Worm (Caenorhabditis elegans) whole organism, L4 larva: Measurements from ENCODE around the gene set-24.

Source experiments
- ZK337.2 ChIP-seq: fragments of 200-800 bp; sonication (Bioruptor generic); IDR thresholded peaks from 2 replicates; pipeline ENCODE4 v1.3.6; 2022; ENCODE audit warnings: missing genetic modification reagents, missing genetic modification characterization, missing compliant biosample characterization
- ceh-20 ChIP-seq: fragments of 200-800 bp; sonication (Bioruptor generic); IDR thresholded peaks from 2 replicates; pipeline ENCODE4 v1.3.6; 2022; ENCODE audit warnings: missing genetic modification reagents, missing genetic modification characterization, missing compliant biosample characterization
- ceh-82 ChIP-seq: sonication (generic microtip); optimal IDR thresholded peaks from 2 replicates; lab custom pipeline; 2017; ENCODE audit warnings: missing biosample characterization, missing genetic modification characterization
- dpl-1 ChIP-seq: fragments of 150-350 bp; optimal IDR thresholded peaks from 2 replicates; lab custom pipeline; 2014; ENCODE audit warnings: missing biosample characterization, missing genetic modification reagents, missing genetic modification characterization
- lim-7 ChIP-seq: fragments of 200-800 bp; sonication (Bioruptor generic); IDR thresholded peaks from 2 replicates; pipeline ENCODE4 v1.3.6; 2022; ENCODE audit warnings: missing genetic modification characterization, missing compliant biosample characterization
- nhr-237 ChIP-seq: sonication (generic microtip); optimal IDR thresholded peaks from 2 replicates; lab custom pipeline; 2017; ENCODE audit warnings: missing biosample characterization, missing genetic modification characterization
- pha-4 ChIP-seq, 2 experiments: fragments of 150-350 bp in 1 of 2; fragments of 200-800 bp in 1 of 2; sonication (Bioruptor generic) in 1 of 2; IDR thresholded peaks in 1 of 2; optimal IDR thresholded peaks in 1 of 2; 2 replicates each; pipeline versions ENCODE4 v1.3.6 to Lab custom; 2014 to 2022; ENCODE audit warnings: missing genetic modification characterization in 2 of 2, missing genetic modification reagents in 2 of 2, missing biosample characterization in 1 of 2, missing compliant biosample characterization in 1 of 2
- unc-39 ChIP-seq: sonication (generic microtip); optimal IDR thresholded peaks from 2 replicates; lab custom pipeline; 2017; ENCODE audit warnings: missing biosample characterization, missing genetic modification characterization
- unc-62 ChIP-seq, 3 experiments: fragments of 150-350 bp in 1 of 3; sonication (generic microtip); optimal IDR thresholded peaks in 2 of 3; peaks in 1 of 3; 1 replicate in 1 of 3; 2 replicates in 2 of 3; lab custom pipeline; 2014 to 2017; ENCODE audit warnings: missing biosample characterization in 3 of 3, missing genetic modification characterization in 3 of 3, missing genetic modification reagents in 3 of 3, missing genotype in 1 of 3
- zag-1 ChIP-seq: fragments of 150-350 bp; optimal IDR thresholded peaks from 2 replicates; lab custom pipeline; 2014; ENCODE audit warnings: missing biosample characterization, missing genetic modification characterization
- zfp-2 ChIP-seq: sonication (generic microtip); optimal IDR thresholded peaks from 2 replicates; lab custom pipeline; 2016; ENCODE audit warnings: mild to moderate bottlenecking, missing genetic modification characterization, missing compliant biosample characterization
- ztf-11 ChIP-seq: fragments of 150-350 bp; optimal IDR thresholded peaks from 2 replicates; lab custom pipeline; 2014; ENCODE audit warnings: missing biosample characterization, missing genetic modification characterization

- no peak for TF ChIP-seq nhr-237 (tag; lab: Kevin White, UChicago)
- TF ChIP-seq zag-1: no peak
- no peak for TF ChIP-seq pha-4 (GFP tag; IDR thresholded peaks at IDR 0.05; lab: Robert Waterston, UW)
- TF ChIP-seq pha-4 (tag; optimal IDR thresholded peaks at IDR 0.05; lab: Kevin White, UChicago): no peak
- TF ChIP-seq lim-7 (GFP tag; lab: Robert Waterston, UW): no peak
- no peak for TF ChIP-seq unc-62 (GFP tag; optimal IDR thresholded peaks at IDR 0.05 in 1 of 2; lab: Kevin White, UChicago)
- no peak for TF ChIP-seq unc-62 (tag; optimal IDR thresholded peaks at IDR 0.05; lab: Kevin White, UChicago)
- no peak for TF ChIP-seq ztf-11 (tag; lab: Kevin White, UChicago)
- TF ChIP-seq zfp-2: no peak
- no peak for TF ChIP-seq ZK337.2
- TF ChIP-seq dpl-1: no peak
- TF ChIP-seq unc-39 (tag; lab: Kevin White, UChicago): no peak
- TF ChIP-seq ceh-82 (tag; lab: Kevin White, UChicago): no peak
- no peak for TF ChIP-seq ceh-20
Observed at ce11 chrII:12067451-12068076, 63.2 kb downstream of the set-24 start, which contains the start of gene Y17G7B.22.
